Worm (Caenorhabditis elegans) whole organism, early embryonic: Measurements from ENCODE around the gene Y19D10B.8.
"Not testable (repeated sequence)": the region's sequence is repeated elsewhere in the genome, so short reads cannot be mapped to it uniquely, and the experiment has no call there.

ENCODE experiments used
- B0310.2 ChIP-seq: sonication (generic microtip); optimal IDR thresholded peaks from 2 replicates; lab custom pipeline; 2016; ENCODE audit warnings: mild to moderate bottlenecking, missing genetic modification characterization, missing compliant biosample characterization
- F13C5.2 ChIP-seq: sonication (generic microtip); optimal IDR thresholded peaks from 2 replicates; lab custom pipeline; 2017; ENCODE audit warnings: mild to moderate bottlenecking, missing genetic modification characterization, inconsistent platforms, missing compliant biosample characterization
- aly-1 ChIP-seq: sonication (generic microtip); optimal IDR thresholded peaks from 2 replicates; lab custom pipeline; 2016; ENCODE audit warnings: missing genetic modification characterization, missing compliant biosample characterization
- ama-1 ChIP-seq: fragments of 150-350 bp; optimal IDR thresholded peaks from 2 replicates; lab custom pipeline; 2014
- ceh-13 ChIP-seq: fragments of 200-800 bp; sonication (Bioruptor generic); optimal IDR thresholded peaks from 2 replicates; lab custom pipeline; 2018; ENCODE audit warnings: mild to moderate bottlenecking, missing genetic modification characterization, missing compliant biosample characterization
- ceh-36 ChIP-seq: sonication (generic microtip); optimal IDR thresholded peaks from 2 replicates; lab custom pipeline; 2016; ENCODE audit warnings: missing genetic modification characterization, inconsistent platforms, missing compliant biosample characterization
- ets-7 ChIP-seq: sonication (generic microtip); optimal IDR thresholded peaks from 2 replicates; lab custom pipeline; 2016; ENCODE audit warnings: missing genotype, missing genetic modification characterization, missing compliant biosample characterization
- flt-1 ChIP-seq: fragments of 200-800 bp; sonication (Bioruptor generic); IDR thresholded peaks from 2 replicates; pipeline ENCODE4 v1.3.6; 2022; ENCODE audit warnings: missing genetic modification characterization, missing compliant biosample characterization
- hmbx-1 ChIP-seq: sonication (generic microtip); optimal IDR thresholded peaks from 2 replicates; lab custom pipeline; 2016; ENCODE audit warnings: mild to moderate bottlenecking, missing genetic modification characterization, missing compliant biosample characterization
- hmg-4 ChIP-seq: fragments of 200-800 bp; sonication (Bioruptor generic); optimal IDR thresholded peaks from 2 replicates; lab custom pipeline; 2018; ENCODE audit warnings: mild to moderate bottlenecking, missing genetic modification characterization, missing compliant biosample characterization
- hnd-1 ChIP-seq: sonication (generic microtip); optimal IDR thresholded peaks from 2 replicates; lab custom pipeline; 2016; ENCODE audit warnings: missing genetic modification characterization, missing compliant biosample characterization
- pes-1 ChIP-seq: fragments of 200-800 bp; sonication (Bioruptor generic); IDR thresholded peaks from 2 replicates; pipeline ENCODE4 v1.3.6; 2022; ENCODE audit warnings: missing genetic modification reagents, missing genetic modification characterization, missing compliant biosample characterization
- scrt-1 ChIP-seq: fragments of 200-800 bp; sonication (Bioruptor generic); IDR thresholded peaks from 2 replicates; pipeline ENCODE4 v1.3.6; 2022; ENCODE audit warnings: missing genetic modification characterization, missing compliant biosample characterization
- sea-1 ChIP-seq: fragments of 200-800 bp; sonication (Bioruptor generic); conservative IDR thresholded peaks from 2 replicates; pipeline ENCODE4 v1.3.6; 2022; ENCODE audit warnings: missing genetic modification characterization, missing compliant biosample characterization
- tbx-11 ChIP-seq: fragments of 200-800 bp; sonication (Bioruptor generic); IDR thresholded peaks from 2 replicates; pipeline ENCODE4 v1.3.6; 2022; ENCODE audit warnings: missing genetic modification characterization, missing compliant biosample characterization
- tbx-37 ChIP-seq: fragments of 200-800 bp; sonication (Bioruptor generic); conservative IDR thresholded peaks from 2 replicates; pipeline ENCODE4 v1.3.6; 2022; ENCODE audit warnings: missing genetic modification reagents, missing genetic modification characterization, missing compliant biosample characterization
- tra-4 ChIP-seq: sonication (generic microtip); optimal IDR thresholded peaks from 2 replicates; lab custom pipeline; 2017; ENCODE audit warnings: missing genetic modification characterization, missing compliant biosample characterization

The Y19D10B.8 gene

DNA sequence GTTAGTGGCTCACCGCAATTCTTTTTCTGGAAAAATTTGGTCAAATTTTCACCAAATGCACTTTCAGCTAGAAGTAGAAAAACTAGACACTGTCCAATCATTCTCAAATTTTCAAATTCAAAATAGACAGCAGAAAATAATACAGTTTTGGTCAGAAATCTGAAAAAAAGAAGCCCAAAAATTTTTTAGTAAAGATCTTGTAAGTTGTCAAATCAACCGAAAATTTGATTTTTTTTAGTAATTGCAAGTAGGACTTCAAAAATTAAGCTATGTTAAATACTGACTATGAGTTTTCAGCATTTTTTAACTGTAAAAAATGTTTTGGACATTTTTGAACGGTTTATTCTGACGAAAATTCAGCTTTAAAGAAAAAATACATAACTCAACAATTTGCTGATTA, at the start of gene Y19D10B.8:
Gene Y19D10B.8, minus strand, starts transcription at position 101 of the 400 bp plus-strand sequence.
- TF ChIP-seq flt-1 (no peak), F13C5.2 (tag; lab: Kevin White, UChicago) (no peak), ceh-13 (GFP tag; lab: Kevin White, UChicago) (no peak), ceh-36 (tag; lab: Kevin White, UChicago) (no peak), B0310.2 (no peak), ets-7 (no peak), hmbx-1 (no peak), tbx-37 (GFP tag; lab: Robert Waterston, UW) (no peak), tra-4 (tag; lab: Kevin White, UChicago) (no peak)

DNA sequence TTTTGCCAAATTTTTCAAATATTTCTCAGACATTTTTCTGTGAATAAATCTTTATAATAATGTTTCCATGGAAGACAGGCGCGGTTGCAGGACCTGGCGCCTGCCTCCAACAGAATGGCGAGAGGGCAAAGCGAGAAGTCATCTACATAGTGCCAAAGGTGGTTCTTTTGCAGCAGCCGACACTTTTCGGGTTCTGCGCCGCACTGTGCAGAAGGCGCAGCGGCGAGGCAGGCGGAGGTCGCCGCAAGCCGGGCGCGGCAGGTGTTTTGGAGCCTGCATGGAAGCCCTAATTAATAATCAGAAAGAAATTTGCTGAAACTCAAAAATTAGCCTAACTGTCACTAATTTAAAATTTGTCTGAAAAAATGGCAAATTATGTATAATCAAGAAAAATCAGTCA, 42.8 kb upstream of the Y19D10B.8 start:
- TF ChIP-seq hnd-1 (tag; lab: Kevin White, UChicago): no peak
- no peak for TF ChIP-seq F13C5.2 (tag; lab: Kevin White, UChicago)
- no peak for TF ChIP-seq flt-1
- no peak for TF ChIP-seq sea-1
- no peak for TF ChIP-seq ceh-13 (GFP tag; lab: Kevin White, UChicago)

DNA sequence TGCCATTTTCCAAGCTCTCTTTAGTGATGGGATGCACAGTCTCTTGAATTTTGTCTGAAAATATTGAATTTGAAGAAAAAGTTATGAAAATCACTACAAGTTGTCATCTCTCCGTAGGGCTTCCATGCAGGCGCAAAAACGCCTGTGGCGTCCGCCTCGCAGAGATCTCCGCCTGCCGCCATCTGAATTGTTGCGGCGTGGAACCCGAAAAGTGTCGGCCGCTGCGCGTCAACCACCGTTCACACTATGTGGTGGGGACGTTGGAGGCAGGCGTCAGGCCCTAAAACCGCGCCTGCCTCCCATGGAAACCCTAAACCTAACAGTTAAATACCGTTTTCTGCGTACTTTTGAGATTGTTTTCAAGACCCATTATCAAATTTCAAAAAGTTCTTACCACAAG, 41.3 kb upstream of the Y19D10B.8 start:
- no peak for TF ChIP-seq ceh-36 (tag; lab: Kevin White, UChicago)
- no peak for TF ChIP-seq tra-4 (tag; lab: Kevin White, UChicago)
- TF ChIP-seq pes-1 (GFP tag; lab: Robert Waterston, UW): no peak
- no peak for TF ChIP-seq aly-1 (tag; lab: Kevin White, UChicago)
- no peak for TF ChIP-seq hmbx-1
- TF ChIP-seq hmg-4 (GFP tag; lab: Kevin White, UChicago): no peak
- no peak for TF ChIP-seq flt-1
- no peak for TF ChIP-seq tbx-37 (GFP tag; lab: Robert Waterston, UW)
- TF ChIP-seq tbx-11 (GFP tag; lab: Robert Waterston, UW): no peak
- no peak for TF ChIP-seq ama-1 (lab: Kevin White, UChicago)
- no peak for TF ChIP-seq B0310.2
- TF ChIP-seq ceh-13 (GFP tag; lab: Kevin White, UChicago): no peak
- no peak for TF ChIP-seq hnd-1 (tag; lab: Kevin White, UChicago)
- TF ChIP-seq F13C5.2 (tag; lab: Kevin White, UChicago): no peak
- no peak for TF ChIP-seq ets-7

DNA sequence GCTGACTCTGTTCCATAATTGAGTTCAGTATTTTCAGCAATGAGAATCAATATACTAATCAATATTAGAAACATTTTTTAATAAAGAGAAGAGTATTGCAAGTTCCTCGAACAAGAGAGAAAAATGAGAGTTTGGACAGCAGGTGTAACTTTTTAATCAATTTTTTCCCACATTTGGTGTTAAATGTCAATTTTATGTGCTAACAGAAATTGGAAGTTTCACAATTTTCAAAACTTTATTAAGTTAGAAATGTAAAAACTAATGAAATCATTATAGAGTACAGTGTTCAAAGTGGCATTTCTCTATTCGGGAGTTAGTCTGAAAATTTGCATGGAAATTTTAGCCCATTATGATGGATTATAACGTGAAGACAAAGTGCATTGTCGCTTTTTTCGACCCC, 40.5 kb upstream of the Y19D10B.8 start, which contains the start of gene irld-30:
Gene irld-30, minus strand, starts transcription at position 101 of the 400 bp plus-strand sequence.
- TF ChIP-seq aly-1 (tag; lab: Kevin White, UChicago): no peak
- TF ChIP-seq tbx-37 (GFP tag; lab: Robert Waterston, UW): no peak
- TF ChIP-seq B0310.2: no peak
- TF ChIP-seq pes-1 (GFP tag; lab: Robert Waterston, UW): no peak
- TF ChIP-seq ets-7: no peak
- no peak for TF ChIP-seq flt-1
- no peak for TF ChIP-seq hmg-4 (GFP tag; lab: Kevin White, UChicago)
- TF ChIP-seq scrt-1 (GFP tag; lab: Robert Waterston, UW): no peak
- TF ChIP-seq ceh-36 (tag; lab: Kevin White, UChicago): no peak
- TF ChIP-seq sea-1: no peak
- TF ChIP-seq tbx-11 (GFP tag; lab: Robert Waterston, UW): no peak
- TF ChIP-seq tra-4 (tag; lab: Kevin White, UChicago): no peak
- no peak for TF ChIP-seq hmbx-1
- TF ChIP-seq ceh-13 (GFP tag; lab: Kevin White, UChicago): no peak
- TF ChIP-seq hnd-1 (tag; lab: Kevin White, UChicago): no peak
- no peak for TF ChIP-seq ama-1 (lab: Kevin White, UChicago)
- TF ChIP-seq F13C5.2 (tag; lab: Kevin White, UChicago): no peak

DNA sequence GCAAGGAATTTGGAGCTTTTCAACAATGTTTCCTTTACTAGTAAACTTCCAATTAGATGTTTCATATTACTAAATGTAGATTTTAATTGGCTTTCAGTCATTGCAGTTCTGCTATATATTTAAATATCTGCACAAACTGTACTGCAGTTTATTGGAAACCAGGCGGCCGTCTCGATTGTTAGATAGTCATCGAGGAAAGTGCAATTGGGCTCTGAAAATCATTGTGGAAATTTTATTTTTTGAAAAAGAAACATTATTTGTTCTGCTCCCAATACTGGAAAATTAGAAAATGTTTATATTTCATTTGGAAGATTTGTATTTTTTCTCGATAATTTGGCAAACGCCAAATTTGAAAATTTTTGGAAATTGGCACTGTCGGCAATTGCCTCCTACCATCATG, 37.7 kb upstream of the Y19D10B.8 start, which contains the start of gene irld-29:
Gene irld-29, minus strand, starts transcription at position 101 of the 400 bp plus-strand sequence.
- no peak for TF ChIP-seq ama-1 (lab: Kevin White, UChicago)
- no peak for TF ChIP-seq tbx-11 (GFP tag; lab: Robert Waterston, UW)
- TF ChIP-seq F13C5.2 (tag; lab: Kevin White, UChicago): no peak
- no peak for TF ChIP-seq tbx-37 (GFP tag; lab: Robert Waterston, UW)
- no peak for TF ChIP-seq pes-1 (GFP tag; lab: Robert Waterston, UW)
- TF ChIP-seq ceh-36 (tag; lab: Kevin White, UChicago): no peak
- no peak for TF ChIP-seq hnd-1 (tag; lab: Kevin White, UChicago)
- no peak for TF ChIP-seq hmg-4 (GFP tag; lab: Kevin White, UChicago)
- TF ChIP-seq aly-1 (tag; lab: Kevin White, UChicago): no peak
- no peak for TF ChIP-seq flt-1
- no peak for TF ChIP-seq hmbx-1
- no peak for TF ChIP-seq sea-1
- no peak for TF ChIP-seq ets-7

DNA sequence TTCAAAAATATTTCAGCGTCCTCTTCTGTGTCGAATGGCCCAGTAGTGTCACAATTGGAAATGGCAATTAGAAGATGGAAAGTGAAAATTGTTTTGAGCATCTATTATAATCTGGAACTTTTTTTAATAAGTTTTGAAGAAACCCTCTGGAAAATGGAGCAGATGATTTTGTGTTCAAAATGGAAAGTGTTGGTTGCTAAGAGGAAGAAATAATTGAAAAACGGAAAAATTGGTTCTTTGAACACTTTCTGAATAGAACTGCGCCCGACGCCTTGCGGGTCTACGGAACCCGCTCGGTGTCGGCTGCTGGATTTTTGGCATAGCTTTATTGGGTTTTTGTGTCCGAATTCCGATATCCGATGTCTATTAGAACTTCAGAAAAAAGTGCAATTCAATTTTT, 35.3 kb upstream of the Y19D10B.8 start, which contains the start of gene irld-28:
Gene irld-28, minus strand, starts transcription at position 101 of the 400 bp plus-strand sequence.
- TF ChIP-seq pes-1 (GFP tag; lab: Robert Waterston, UW): no peak
- TF ChIP-seq tbx-37 (GFP tag; lab: Robert Waterston, UW): no peak
- TF ChIP-seq hnd-1 (tag; lab: Kevin White, UChicago): no peak
- no peak for TF ChIP-seq tra-4 (tag; lab: Kevin White, UChicago)
- TF ChIP-seq ama-1 (lab: Kevin White, UChicago): no peak
- no peak for TF ChIP-seq B0310.2
- TF ChIP-seq ets-7: no peak
- no peak for TF ChIP-seq ceh-13 (GFP tag; lab: Kevin White, UChicago)
- no peak for TF ChIP-seq flt-1
- TF ChIP-seq F13C5.2 (tag; lab: Kevin White, UChicago): no peak
- TF ChIP-seq aly-1 (tag; lab: Kevin White, UChicago): no peak
- TF ChIP-seq sea-1: no peak
- no peak for TF ChIP-seq scrt-1 (GFP tag; lab: Robert Waterston, UW)
- TF ChIP-seq tbx-11 (GFP tag; lab: Robert Waterston, UW): no peak
- no peak for TF ChIP-seq hmg-4 (GFP tag; lab: Kevin White, UChicago)
- no peak for TF ChIP-seq ceh-36 (tag; lab: Kevin White, UChicago)
- TF ChIP-seq hmbx-1: no peak

DNA sequence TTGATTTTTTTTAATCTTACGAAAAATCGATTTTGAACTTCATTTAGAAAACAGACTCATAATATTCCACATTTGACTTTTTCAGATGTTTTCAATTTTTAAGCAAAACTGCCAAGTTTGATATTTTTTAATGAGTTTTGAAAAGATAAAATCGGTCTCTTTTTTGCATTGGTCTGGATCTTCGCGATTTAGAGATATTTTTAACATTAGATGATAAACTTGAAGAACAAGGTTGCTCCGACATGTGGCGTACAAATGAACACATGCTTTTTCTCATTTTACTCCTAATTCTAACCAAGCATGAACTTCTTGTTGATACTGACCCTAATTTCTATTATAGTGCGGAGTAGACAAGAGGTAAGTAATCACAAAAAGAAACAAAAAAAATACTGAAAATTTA, 30.8 kb upstream of the Y19D10B.8 start, which contains the start of gene irld-32:
Gene irld-32, plus strand, starts transcription at position 301 of the 400 bp plus-strand sequence.
- TF ChIP-seq hmbx-1; tra-4 (tag; lab: Kevin White, UChicago); sea-1: not testable (repeated sequence)
